Fruit fly (Drosophila melanogaster): ENCODE results near the gene mas.

The mas gene

dm6 chr3L:4167353-4167842, at the start of gene mas:
TSS of gene mas (minus strand) at chr3L:4167464.
- TF ChIP-seq ttk (optimal IDR thresholded peaks at IDR 0.05) (no peak), h (optimal IDR thresholded peaks at IDR 0.05) (no peak), Myc (optimal IDR thresholded peaks at IDR 0.05) (no peak), psq (optimal IDR thresholded peaks at IDR 0.05) (no peak), insv (optimal IDR thresholded peaks at IDR 0.05) (no peak), Sin3A (optimal IDR thresholded peaks at IDR 0.05) (no peak)

dm6 chr3L:4215079-4215478, 47.8 kb upstream of the mas start, which contains the start of gene Cpr64Ad:
TSS of gene Cpr64Ad (plus strand) at chr3L:4215379.
- no peak for TF ChIP-seq insv (optimal IDR thresholded peaks at IDR 0.05)
- no peak for TF ChIP-seq ttk (optimal IDR thresholded peaks at IDR 0.05)
- no peak for TF ChIP-seq Myc (optimal IDR thresholded peaks at IDR 0.05)
- TF ChIP-seq h (optimal IDR thresholded peaks at IDR 0.05) = no peak
- TF ChIP-seq psq (optimal IDR thresholded peaks at IDR 0.05) = no peak
- TF ChIP-seq Sin3A (optimal IDR thresholded peaks at IDR 0.05) = no peak

DNA sequence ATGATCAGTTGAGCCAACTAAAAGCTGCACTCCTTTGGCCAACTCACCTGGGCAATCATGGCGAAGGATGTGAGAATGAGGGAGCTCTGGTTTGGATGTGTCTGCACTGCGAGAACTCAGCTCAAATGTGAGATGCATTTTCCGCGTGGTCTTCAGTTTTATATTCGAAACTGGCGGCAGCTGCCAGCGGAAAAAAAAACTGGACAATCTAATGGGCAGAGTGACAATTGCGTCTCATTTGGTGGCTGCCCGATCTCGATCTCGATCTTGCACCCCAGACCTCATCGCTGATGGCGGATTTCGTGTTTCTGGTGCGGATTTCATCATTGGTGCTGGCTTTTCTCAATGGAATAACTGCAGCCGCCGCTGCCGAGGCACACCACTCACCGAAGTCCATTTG, 45.6 kb upstream of the mas start, which contains the start of gene Cpr64Ac:
Gene Cpr64Ac (minus strand): TSS at position 101 of the 400 bp plus-strand sequence.
- TF ChIP-seq psq (optimal IDR thresholded peaks at IDR 0.05) = no peak

DNA sequence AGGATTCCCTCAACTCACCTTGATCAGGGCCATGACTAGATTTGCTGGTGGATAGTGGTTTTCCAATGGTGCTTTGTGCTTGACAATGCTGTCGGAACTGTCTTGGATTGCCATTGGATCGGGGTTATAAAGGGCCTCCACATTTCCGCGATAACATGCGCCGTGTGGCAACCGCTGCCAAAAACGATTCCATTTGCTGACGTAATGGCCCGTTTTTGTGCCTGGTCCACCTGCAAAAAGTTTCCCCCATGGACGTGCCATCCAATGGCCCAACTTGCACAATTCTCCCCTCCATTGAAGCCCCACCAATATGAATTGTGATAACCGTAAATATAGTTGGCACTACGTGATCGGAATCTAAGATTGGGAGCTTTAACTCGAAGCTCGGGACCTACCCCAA, 44.2 kb upstream of the mas start, which contains the start of gene Cpr64Ab:
Gene Cpr64Ab (minus strand): TSS at position 101 of the 400 bp plus-strand sequence.
- TF ChIP-seq Myc (optimal IDR thresholded peaks at IDR 0.05) = no peak
- no peak for TF ChIP-seq insv (optimal IDR thresholded peaks at IDR 0.05)
- no peak for TF ChIP-seq ttk (optimal IDR thresholded peaks at IDR 0.05)
- TF ChIP-seq h (optimal IDR thresholded peaks at IDR 0.05) = no peak
- no peak for TF ChIP-seq psq (optimal IDR thresholded peaks at IDR 0.05)
- no peak for TF ChIP-seq Sin3A (optimal IDR thresholded peaks at IDR 0.05)

DNA sequence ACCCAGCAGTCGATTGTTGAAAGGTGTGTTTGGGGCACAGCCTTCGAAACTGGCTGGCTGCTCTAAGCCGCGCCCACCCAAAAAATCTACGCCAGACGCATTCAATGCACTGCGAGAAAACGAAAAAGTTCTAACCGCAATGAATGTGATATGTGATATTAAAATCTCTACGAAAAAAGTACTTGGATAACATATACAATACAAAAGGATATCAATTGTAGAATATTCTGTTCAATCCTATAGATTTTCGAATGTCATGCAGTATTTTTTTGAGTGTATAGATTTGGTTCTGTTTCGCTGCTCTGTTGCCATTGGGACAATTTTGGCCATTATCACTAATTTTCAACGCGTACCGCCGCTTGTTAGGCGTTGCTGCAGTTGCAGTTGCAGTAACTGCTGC, 42.5 kb upstream of the mas start:
- no peak for TF ChIP-seq ttk (optimal IDR thresholded peaks at IDR 0.05)
- no peak for TF ChIP-seq h (optimal IDR thresholded peaks at IDR 0.05)
- TF ChIP-seq Myc (optimal IDR thresholded peaks at IDR 0.05) = no peak
- no peak for TF ChIP-seq psq (optimal IDR thresholded peaks at IDR 0.05)

DNA sequence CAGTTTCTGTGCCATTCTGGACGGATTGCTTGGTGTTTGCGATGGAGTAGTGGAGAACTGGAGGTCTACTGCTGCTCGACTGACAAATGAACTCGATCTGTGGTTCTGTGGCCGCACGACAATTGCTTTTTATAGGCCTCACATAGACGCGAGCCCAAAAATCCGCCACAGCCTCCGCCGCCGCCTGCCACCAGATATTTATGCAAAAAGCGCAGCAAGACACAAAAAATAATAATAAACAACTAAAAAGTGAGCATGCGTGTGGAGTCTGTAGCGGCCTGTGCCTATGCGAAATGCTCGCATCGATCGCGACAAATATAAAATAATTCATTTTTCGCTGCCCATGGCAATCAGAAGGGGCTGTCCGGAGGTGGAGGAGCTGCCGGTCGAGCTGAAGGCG, 41.8 kb upstream of the mas start, which contains the start of gene Cpr64Aa:
Gene Cpr64Aa (minus strand): TSS at position 101 of the 400 bp plus-strand sequence.
- TF ChIP-seq insv (optimal IDR thresholded peaks at IDR 0.05) (no peak), psq (optimal IDR thresholded peaks at IDR 0.05) (no peak), h (optimal IDR thresholded peaks at IDR 0.05) (no peak), Myc (optimal IDR thresholded peaks at IDR 0.05) (no peak), ttk (optimal IDR thresholded peaks at IDR 0.05) (no peak), Sin3A (optimal IDR thresholded peaks at IDR 0.05) (no peak)

DNA sequence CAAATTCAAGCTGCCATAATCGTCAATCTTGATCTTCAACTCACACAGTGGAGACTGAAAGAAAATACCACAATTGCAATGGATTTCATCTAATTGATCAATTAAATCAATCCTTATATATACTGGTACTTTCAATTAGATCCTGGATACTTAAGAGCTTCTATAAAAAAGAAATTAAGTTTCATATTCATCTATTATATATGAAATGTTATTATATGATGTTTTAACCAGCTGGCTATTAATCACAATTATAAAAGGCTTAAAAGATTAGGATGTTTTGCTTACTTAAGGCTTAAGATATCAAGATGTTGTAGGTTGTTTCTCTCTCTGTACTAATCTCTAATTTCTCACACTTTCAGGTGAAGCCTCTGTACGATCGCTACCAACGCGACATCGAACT, 37.6 kb upstream of the mas start:
- TF ChIP-seq h (optimal IDR thresholded peaks at IDR 0.05) (no peak), psq (optimal IDR thresholded peaks at IDR 0.05) (no peak), Sin3A (optimal IDR thresholded peaks at IDR 0.05) (no peak), insv (optimal IDR thresholded peaks at IDR 0.05) (no peak), Myc (optimal IDR thresholded peaks at IDR 0.05) (no peak)

dm6 chr3L:4204239-4204638, 37.0 kb upstream of the mas start, which contains the start of gene CG15005:
TSS of gene CG15005 (minus strand) at chr3L:4204339.
- no peak for TF ChIP-seq psq (optimal IDR thresholded peaks at IDR 0.05)
- no peak for TF ChIP-seq Myc (optimal IDR thresholded peaks at IDR 0.05)
- no peak for TF ChIP-seq ttk (optimal IDR thresholded peaks at IDR 0.05)
- TF ChIP-seq Sin3A (optimal IDR thresholded peaks at IDR 0.05) = no peak
- TF ChIP-seq insv (optimal IDR thresholded peaks at IDR 0.05) = no peak
- no peak for TF ChIP-seq h (optimal IDR thresholded peaks at IDR 0.05)

- TF ChIP-seq Sin3A (optimal IDR thresholded peaks at IDR 0.05) = no peak
- no peak for TF ChIP-seq insv (optimal IDR thresholded peaks at IDR 0.05)
- TF ChIP-seq ttk (optimal IDR thresholded peaks at IDR 0.05) = no peak
- TF ChIP-seq Myc (optimal IDR thresholded peaks at IDR 0.05) = no peak
- no peak for TF ChIP-seq psq (optimal IDR thresholded peaks at IDR 0.05)
- no peak for TF ChIP-seq h (optimal IDR thresholded peaks at IDR 0.05)
Observed at dm6 chr3L:4193730-4194649, 26.7 kb upstream of the mas start, which contains the start of gene CG43367. TSS of gene CG43367 (plus strand) at chr3L:4193993.

DNA sequence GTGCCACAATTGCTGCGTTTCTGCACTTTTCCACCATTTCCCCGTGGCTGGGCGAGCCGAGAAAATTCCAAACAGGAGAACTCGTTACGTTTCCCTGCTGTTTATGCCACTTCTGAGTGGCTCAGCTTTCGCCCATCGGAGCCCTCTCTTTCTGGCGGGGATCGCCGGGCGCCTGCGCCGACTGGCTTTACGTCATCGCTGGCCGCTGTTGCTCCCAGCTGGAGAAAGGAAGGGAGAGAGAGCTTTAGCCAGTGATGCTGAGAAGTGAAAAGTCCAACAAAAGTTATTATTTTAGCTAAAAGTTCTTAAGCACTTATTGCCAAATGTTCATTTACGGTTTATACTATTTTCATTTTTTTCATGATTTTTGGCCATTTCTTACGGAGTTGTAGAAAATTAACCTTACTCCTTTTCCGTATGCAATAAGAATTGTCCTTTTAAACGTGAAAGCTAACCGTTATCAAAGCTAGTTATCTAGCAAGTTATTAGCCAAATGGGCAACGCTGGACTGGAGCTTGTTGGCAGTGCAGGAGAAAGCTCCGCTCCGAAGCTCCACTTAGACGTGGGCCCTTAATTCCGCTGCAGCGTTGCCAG, 20.8 kb upstream of the mas start, which contains the start of the genes Teh2 and tipE:
Gene Teh2 (minus strand): TSS at position 94 of the 594 bp plus-strand sequence.
Gene tipE (plus strand): TSS at position 570 of the 594 bp plus-strand sequence.
- no peak for TF ChIP-seq ttk (optimal IDR thresholded peaks at IDR 0.05)

- no peak for TF ChIP-seq insv (optimal IDR thresholded peaks at IDR 0.05)
- no peak for TF ChIP-seq ttk (optimal IDR thresholded peaks at IDR 0.05)
- TF ChIP-seq h (optimal IDR thresholded peaks at IDR 0.05) = no peak
- no peak for TF ChIP-seq Sin3A (optimal IDR thresholded peaks at IDR 0.05)
- no peak for TF ChIP-seq Myc (optimal IDR thresholded peaks at IDR 0.05)
- TF ChIP-seq psq (optimal IDR thresholded peaks at IDR 0.05) = no peak
Observed at dm6 chr3L:4186659-4187058, 19.4 kb upstream of the mas start, which contains the start of gene VhaM9.7-c. TSS of gene VhaM9.7-c (minus strand) at chr3L:4186865.

- TF ChIP-seq ttk (optimal IDR thresholded peaks at IDR 0.05) (no peak), insv (optimal IDR thresholded peaks at IDR 0.05) (no peak)
Observed at dm6 chr3L:4185259-4185658, 18.0 kb upstream of the mas start.
